Worm (Caenorhabditis elegans) whole organism, L3 larva: ENCODE data around the gene T13A10.2.

Experiments
- R02D3.7 ChIP-seq: fragments of 150-350 bp; optimal IDR thresholded peaks from 2 replicates; lab custom pipeline; 2014; ENCODE audit warnings: missing biosample characterization, missing genetic modification characterization
- ceh-28 ChIP-seq: fragments of 150-350 bp; optimal IDR thresholded peaks from 2 replicates; lab custom pipeline; 2014; ENCODE audit warnings: missing biosample characterization, missing genetic modification reagents, missing genetic modification characterization
- lin-15B ChIP-seq: fragments of 150-350 bp; optimal IDR thresholded peaks from 2 replicates; lab custom pipeline; 2014; ENCODE audit warnings: missing biosample characterization, missing genetic modification characterization
- lin-39 ChIP-seq: fragments of 150-350 bp; optimal IDR thresholded peaks from 2 replicates; lab custom pipeline; 2018; ENCODE audit warnings: missing biosample characterization, missing genetic modification reagents, missing genetic modification characterization
- lsy-12 ChIP-seq: sonication (generic microtip); optimal IDR thresholded peaks from 2 replicates; lab custom pipeline; 2016; ENCODE audit warnings: mild to moderate bottlenecking, missing genetic modification characterization, missing compliant biosample characterization
- nhr-237 ChIP-seq: fragments of 150-350 bp; optimal IDR thresholded peaks from 2 replicates; lab custom pipeline; 2014; ENCODE audit warnings: missing biosample characterization, missing genetic modification characterization
- nhr-67 ChIP-seq: fragments of 150-350 bp; optimal IDR thresholded peaks from 2 replicates; lab custom pipeline; 2014; ENCODE audit warnings: missing biosample characterization, missing genetic modification characterization
- snpc-4 ChIP-seq: fragments of 150-350 bp; optimal IDR thresholded peaks from 2 replicates; lab custom pipeline; 2014; ENCODE audit warnings: missing biosample characterization, missing genetic modification characterization

- no peak for TF ChIP-seq lin-39
- no peak for TF ChIP-seq lin-15B
- no peak for TF ChIP-seq nhr-67
- no peak for TF ChIP-seq lsy-12
- TF ChIP-seq snpc-4 (tag; lab: Kevin White, UChicago) = no peak
- no peak for TF ChIP-seq R02D3.7
- TF ChIP-seq nhr-237 (tag; lab: Kevin White, UChicago) = no peak
- no peak for TF ChIP-seq ceh-28
These were observed 42.5 kb upstream of the T13A10.2 start, which contains the start of the genes ugt-24 and C49A9.6 for ce11 chrIV:6210574-6210973.
